Worm (Caenorhabditis elegans): ENCODE results near the gene abf-3.
"Not testable (repeated sequence)": the region's sequence is repeated elsewhere in the genome, so short reads cannot be mapped to it uniquely, and the experiment has no call there.

The abf-3 gene

DNA sequence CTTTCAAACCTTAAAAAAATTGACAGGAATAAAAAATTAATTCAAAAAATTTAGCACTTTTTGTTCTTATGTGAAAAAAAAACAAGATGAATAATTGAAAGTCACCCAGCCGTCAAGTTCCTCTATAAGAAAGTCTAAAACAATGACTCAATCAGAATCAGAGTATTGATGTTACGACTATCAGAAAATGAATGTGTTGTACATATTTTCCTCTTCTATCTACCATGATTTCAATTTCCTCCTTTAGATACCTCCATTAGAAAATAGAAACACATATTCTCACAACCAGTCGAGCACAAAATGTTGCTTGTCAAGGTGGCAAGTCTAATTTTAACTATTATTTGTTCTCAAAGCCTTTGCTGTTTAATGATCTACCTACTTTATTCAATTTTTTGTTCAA lies 2.3 kb upstream of the abf-3 start, which contains the start of gene srbc-48:
Gene srbc-48 (plus strand): TSS at position 301 of the 400 bp plus-strand sequence.
- no peak for TF ChIP-seq mxl-1 (tag; optimal IDR thresholded peaks at IDR 0.05)
- no peak for TF ChIP-seq xnd-1 (tag; optimal IDR thresholded peaks at IDR 0.05)
- TF ChIP-seq hlh-12 (tag; optimal IDR thresholded peaks at IDR 0.05), result no peak
- TF ChIP-seq F37B4.10 (GFP tag; IDR thresholded peaks at IDR 0.05), result no peak
- no peak for TF ChIP-seq F57C9.4 (tag; optimal IDR thresholded peaks at IDR 0.05)
- no peak for TF ChIP-seq let-526 (GFP tag; IDR thresholded peaks at IDR 0.05)
- no peak for TF ChIP-seq akir-1 (GFP tag; optimal IDR thresholded peaks at IDR 0.05)
- TF ChIP-seq C06A6.2 (GFP tag; conservative IDR thresholded peaks at IDR 0.05), result no peak
- TF ChIP-seq F10E7.11 (tag; optimal IDR thresholded peaks at IDR 0.05), result no peak
- TF ChIP-seq K11D2.4 (GFP tag; IDR thresholded peaks at IDR 0.05), result no peak
- no peak for TF ChIP-seq aptf-3 (GFP tag; IDR thresholded peaks at IDR 0.05)
- TF ChIP-seq Y67H2A.10 (GFP tag; conservative IDR thresholded peaks at IDR 0.05), result no peak
- TF ChIP-seq ceh-91 (GFP tag; IDR thresholded peaks at IDR 0.05), result no peak
- no peak for TF ChIP-seq snpc-1.3 (tag; optimal IDR thresholded peaks at IDR 0.05; ENCODE audit: insufficient read depth)
- no peak for TF ChIP-seq T26A5.8 (tag; optimal IDR thresholded peaks at IDR 0.05)
- no peak for TF ChIP-seq egl-44 (GFP tag; IDR thresholded peaks at IDR 0.05)
- no peak for TF ChIP-seq F49E8.2 (tag; optimal IDR thresholded peaks at IDR 0.05; ENCODE audit: insufficient read depth)
- no peak for TF ChIP-seq madf-6 (GFP tag; IDR thresholded peaks at IDR 0.05)
- no peak for TF ChIP-seq F52B5.7 (tag; optimal IDR thresholded peaks at IDR 0.05)

DNA sequence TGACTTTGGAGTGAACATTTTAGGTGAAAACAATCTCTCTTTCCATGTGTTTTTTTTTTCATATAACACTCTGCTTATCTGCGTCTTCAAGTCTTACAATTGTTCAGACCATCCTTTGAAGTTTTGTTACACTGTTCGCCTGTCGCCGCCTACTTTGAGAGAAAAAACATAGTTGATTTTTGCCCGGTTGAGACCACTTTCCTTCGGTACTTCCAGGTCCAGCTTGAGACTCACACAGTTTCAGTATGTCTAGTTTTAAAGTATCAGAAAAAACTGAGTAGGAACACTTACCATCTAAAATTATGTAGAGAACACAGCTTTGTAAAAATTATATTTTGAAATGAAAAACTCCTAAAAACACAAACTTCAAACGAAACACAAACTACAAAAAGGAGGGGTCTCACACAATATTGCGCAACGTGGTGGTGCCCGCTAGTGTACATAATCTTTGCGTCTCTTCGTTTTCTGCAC lies 1.6 kb downstream of the abf-3 start, which contains the start of the genes fbxa-69 and F54B8.4:
Gene fbxa-69 (minus strand): TSS at position 10 of the 471 bp plus-strand sequence.
Gene F54B8.4 (plus strand): TSS at position 421 of the 471 bp plus-strand sequence.
- peak; percentile 24; the same call in 1 of the 2 replicates for TF ChIP-seq hmg-1.2 (GFP tag; IDR thresholded peaks at IDR 0.05)
- TF ChIP-seq B0336.3 (GFP tag; IDR thresholded peaks at IDR 0.05), result no peak

DNA sequence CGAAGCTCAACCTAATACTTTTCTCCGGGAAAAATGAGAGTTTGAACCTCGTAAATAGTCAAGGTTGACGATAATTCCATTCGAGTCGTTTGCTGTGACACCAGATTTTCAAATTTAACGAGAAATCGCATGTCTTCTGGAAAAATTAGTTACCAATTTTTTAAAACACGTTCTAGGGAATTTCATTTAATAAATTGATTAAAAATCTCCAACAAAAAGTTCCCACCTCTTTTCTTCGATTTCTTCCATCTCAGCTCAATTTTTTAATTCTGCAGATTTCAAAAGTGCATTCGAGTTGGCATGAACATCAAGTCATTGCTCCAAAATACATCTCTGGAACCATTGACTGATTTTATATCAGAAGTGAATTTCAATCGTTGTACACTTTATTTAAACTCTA lies 5.7 kb downstream of the abf-3 start, which contains the start of gene nhr-282:
Gene nhr-282 (plus strand): TSS at position 301 of the 400 bp plus-strand sequence.
- TF ChIP-seq akir-1 (GFP tag; optimal IDR thresholded peaks at IDR 0.05); B0261.1 (tag; optimal IDR thresholded peaks at IDR 0.05); F33H1.4 (GFP tag; IDR thresholded peaks at IDR 0.05): not testable (repeated sequence)

DNA sequence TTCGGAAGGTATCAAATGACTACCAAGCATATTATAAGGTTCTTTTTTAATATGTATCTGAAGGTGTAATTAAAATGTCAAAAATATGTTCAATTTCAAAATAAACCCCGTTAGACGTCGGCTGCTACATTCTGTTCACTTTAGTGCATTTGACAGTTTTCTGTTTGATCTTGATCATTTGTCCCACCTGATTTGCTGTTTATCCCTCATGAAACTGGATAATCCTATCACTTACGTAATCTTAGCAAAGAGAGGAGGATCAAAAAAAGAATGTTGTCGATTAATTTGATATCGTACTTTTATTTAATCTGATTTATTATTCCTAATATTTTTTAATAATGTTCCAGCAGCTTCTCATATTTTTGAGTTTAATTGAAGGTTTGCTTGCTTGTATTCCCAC lies 7.2 kb downstream of the abf-3 start, which contains the start of gene F54B8.1:
Gene F54B8.1 (plus strand): TSS at position 301 of the 400 bp plus-strand sequence.
- TF ChIP-seq lag-1 (GFP tag; IDR thresholded peaks at IDR 0.05), result no peak

DNA sequence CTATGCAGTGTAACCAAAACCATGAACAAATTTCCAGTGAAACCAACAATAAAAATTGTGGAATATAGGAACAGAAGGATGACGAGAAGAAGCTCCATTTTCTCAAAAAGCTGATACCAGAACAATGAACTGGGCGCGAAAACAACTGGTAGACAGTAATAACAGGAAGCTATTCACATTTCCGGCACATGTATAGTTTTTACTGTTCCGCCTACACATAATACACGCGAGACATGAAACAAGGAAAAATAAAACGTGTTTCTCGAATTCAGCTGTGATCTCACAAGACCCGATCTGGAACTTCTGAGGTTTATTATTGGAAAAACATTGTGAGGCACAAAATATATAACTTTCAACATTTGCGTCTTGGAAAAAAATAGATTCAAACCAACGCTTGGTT lies 8.1 kb downstream of the abf-3 start, which contains the start of gene srsx-36:
Gene srsx-36 (minus strand): TSS at position 101 of the 400 bp plus-strand sequence.
- no peak for TF ChIP-seq athp-1 (tag; optimal IDR thresholded peaks at IDR 0.05)
- TF ChIP-seq F22D6.2 (tag; optimal IDR thresholded peaks at IDR 0.05), result no peak
- TF ChIP-seq B0019.2 (GFP tag; conservative IDR thresholded peaks at IDR 0.05), result no peak
- TF ChIP-seq lin-35 (GFP tag; optimal IDR thresholded peaks at IDR 0.05), result no peak
- no peak for TF ChIP-seq ets-4 (GFP tag; optimal IDR thresholded peaks at IDR 0.05)
- TF ChIP-seq mes-4 (tag; optimal IDR thresholded peaks at IDR 0.05), result no peak
- TF ChIP-seq sptf-2 (GFP tag; optimal IDR thresholded peaks at IDR 0.05), result no peak
- TF ChIP-seq D2030.7 (GFP tag; IDR thresholded peaks at IDR 0.05), result no peak
- TF ChIP-seq nhr-179 (tag; optimal IDR thresholded peaks at IDR 0.05), result no peak
- TF ChIP-seq gei-17 (GFP tag; optimal IDR thresholded peaks at IDR 0.05), result no peak
- no peak for TF ChIP-seq lir-1 (GFP tag; conservative IDR thresholded peaks at IDR 0.05)
- TF ChIP-seq F23B12.7 (tag; optimal IDR thresholded peaks at IDR 0.05; ENCODE audit: insufficient read depth), result no peak
- no peak for TF ChIP-seq aptf-2 (GFP tag; conservative IDR thresholded peaks at IDR 0.05)
- TF ChIP-seq bed-1 (GFP tag; IDR thresholded peaks at IDR 0.05), result no peak
- no peak for TF ChIP-seq ceh-91 (GFP tag; IDR thresholded peaks at IDR 0.05)
- TF ChIP-seq dox-1 (GFP tag; IDR thresholded peaks at IDR 0.05), result no peak

All from whole organism, young adult.